Worm (Caenorhabditis elegans) whole organism, late embryonic: ENCODE data around the gene R05D3.9.

Experiments used
- C38D4.7 ChIP-seq: fragments of 200-800 bp; sonication (Bioruptor generic); optimal IDR thresholded peaks from 2 replicates; lab custom pipeline; 2018; ENCODE audit warnings: mild to moderate bottlenecking, missing genetic modification characterization, moderate library complexity, missing compliant biosample characterization
- F13H6.1 ChIP-seq: sonication (generic microtip); optimal IDR thresholded peaks from 2 replicates; lab custom pipeline; 2016; ENCODE audit warnings: missing genetic modification characterization, missing compliant biosample characterization
- K02D7.2 ChIP-seq: sonication (generic microtip); optimal IDR thresholded peaks from 2 replicates; lab custom pipeline; 2017; ENCODE audit warnings: mild to moderate bottlenecking, missing genetic modification characterization, missing compliant biosample characterization
- Y22D7AL.16 ChIP-seq: sonication (generic microtip); optimal IDR thresholded peaks from 2 replicates; lab custom pipeline; 2016; ENCODE audit warnings: missing genetic modification characterization, missing compliant biosample characterization
- ahr-1 ChIP-seq: sonication (generic microtip); optimal IDR thresholded peaks from 2 replicates; lab custom pipeline; 2016; ENCODE audit warnings: missing genetic modification characterization, missing compliant biosample characterization
- ama-1 ChIP-seq: fragments of 150-350 bp; optimal IDR thresholded peaks from 2 replicates; lab custom pipeline; 2014
- ceh-18 ChIP-seq: sonication (generic microtip); optimal IDR thresholded peaks from 2 replicates; lab custom pipeline; 2016; ENCODE audit warnings: missing genetic modification characterization, missing compliant biosample characterization
- ceh-19 ChIP-seq: fragments of 200-800 bp; sonication (Bioruptor generic); optimal IDR thresholded peaks from 2 replicates; lab custom pipeline; 2018; ENCODE audit warnings: mild to moderate bottlenecking, missing genetic modification characterization, missing compliant biosample characterization
- ceh-22 ChIP-seq: sonication (generic microtip); optimal IDR thresholded peaks from 2 replicates; lab custom pipeline; 2017; ENCODE audit warnings: missing biosample characterization, missing genetic modification characterization
- ceh-24 ChIP-seq: sonication (generic microtip); optimal IDR thresholded peaks from 2 replicates; lab custom pipeline; 2016; ENCODE audit warnings: mild to moderate bottlenecking, missing genetic modification characterization, missing compliant biosample characterization
- ceh-34 ChIP-seq: sonication (generic microtip); optimal IDR thresholded peaks from 2 replicates; lab custom pipeline; 2016; ENCODE audit warnings: mild to moderate bottlenecking, missing genetic modification characterization, missing compliant biosample characterization
- ceh-6 ChIP-seq: fragments of 200-800 bp; sonication (Bioruptor generic); optimal IDR thresholded peaks from 2 replicates; lab custom pipeline; 2018; ENCODE audit warnings: mild to moderate bottlenecking, missing genetic modification characterization, missing compliant biosample characterization
- ceh-9 ChIP-seq: sonication (generic microtip); optimal IDR thresholded peaks from 2 replicates; lab custom pipeline; 2016; ENCODE audit warnings: mild to moderate bottlenecking, missing genetic modification characterization, inconsistent platforms, missing compliant biosample characterization
- che-1 ChIP-seq: sonication (generic microtip); optimal IDR thresholded peaks from 2 replicates; lab custom pipeline; 2016; ENCODE audit warnings: mild to moderate bottlenecking, missing genetic modification characterization, missing compliant biosample characterization
- dmd-4 ChIP-seq: sonication (generic microtip); optimal IDR thresholded peaks from 2 replicates; lab custom pipeline; 2016; ENCODE audit warnings: borderline replicate concordance, missing genetic modification characterization, missing compliant biosample characterization
- elt-4 ChIP-seq: sonication (generic microtip); optimal IDR thresholded peaks from 2 replicates; lab custom pipeline; 2016; ENCODE audit warnings: missing genetic modification characterization, missing compliant biosample characterization
- eyg-1 ChIP-seq: sonication (generic microtip); optimal IDR thresholded peaks from 2 replicates; lab custom pipeline; 2016; ENCODE audit warnings: missing genotype, missing genetic modification characterization, missing compliant biosample characterization
- fax-1 ChIP-seq: sonication (generic microtip); optimal IDR thresholded peaks from 2 replicates; lab custom pipeline; 2016; ENCODE audit warnings: missing genotype, missing genetic modification characterization, missing compliant biosample characterization
- gmeb-2 ChIP-seq: sonication (generic microtip); optimal IDR thresholded peaks from 2 replicates; lab custom pipeline; 2016; ENCODE audit warnings: missing genetic modification characterization, inconsistent platforms, missing compliant biosample characterization
- hlh-15 ChIP-seq: sonication (generic microtip); optimal IDR thresholded peaks from 2 replicates; lab custom pipeline; 2016; ENCODE audit warnings: missing genetic modification characterization, missing compliant biosample characterization
- hlh-30 ChIP-seq: sonication (generic microtip); optimal IDR thresholded peaks from 2 replicates; lab custom pipeline; 2017; ENCODE audit warnings: antibody characterized with exemption, missing genetic modification characterization, missing compliant biosample characterization; ENCODE audit not compliant: insufficient read depth
- hlh-6 ChIP-seq: sonication (generic microtip); optimal IDR thresholded peaks from 2 replicates; lab custom pipeline; 2016; ENCODE audit warnings: missing genotype, missing genetic modification characterization, missing compliant biosample characterization
- hlh-8 ChIP-seq: sonication (generic microtip); optimal IDR thresholded peaks from 2 replicates; lab custom pipeline; 2016; ENCODE audit warnings: missing genotype, missing genetic modification characterization, missing compliant biosample characterization
- lim-6 ChIP-seq: sonication (generic microtip); optimal IDR thresholded peaks from 2 replicates; lab custom pipeline; 2016; ENCODE audit warnings: missing genetic modification characterization, missing compliant biosample characterization
- lin-11 ChIP-seq: fragments of 200-800 bp; sonication (Bioruptor generic); optimal IDR thresholded peaks from 2 replicates; lab custom pipeline; 2018; ENCODE audit warnings: mild to moderate bottlenecking, missing genetic modification characterization, missing compliant biosample characterization
- mec-3 ChIP-seq: sonication (generic microtip); optimal IDR thresholded peaks from 2 replicates; lab custom pipeline; 2016; ENCODE audit warnings: borderline replicate concordance, missing genetic modification characterization, missing compliant biosample characterization
- nhr-11 ChIP-seq: fragments of 150-350 bp; optimal IDR thresholded peaks from 2 replicates; lab custom pipeline; 2014; ENCODE audit warnings: missing biosample characterization, missing genetic modification characterization
- pag-3 ChIP-seq: sonication (generic microtip); optimal IDR thresholded peaks from 2 replicates; lab custom pipeline; 2016; ENCODE audit warnings: missing compliant biosample characterization, missing genetic modification characterization, borderline replicate concordance
- pax-1 ChIP-seq: fragments of 150-350 bp; optimal IDR thresholded peaks from 2 replicates; lab custom pipeline; 2014; ENCODE audit warnings: missing biosample characterization, missing genetic modification characterization
- pqm-1 ChIP-seq: sonication (generic microtip); optimal IDR thresholded peaks from 2 replicates; lab custom pipeline; 2016; ENCODE audit warnings: missing genetic modification characterization, missing compliant biosample characterization
- pros-1 ChIP-seq: fragments of 150-350 bp; optimal IDR thresholded peaks from 2 replicates; lab custom pipeline; 2014; ENCODE audit warnings: missing biosample characterization, missing genetic modification reagents, missing genetic modification characterization
- ref-2 ChIP-seq: sonication (generic microtip); optimal IDR thresholded peaks from 2 replicates; lab custom pipeline; 2016; ENCODE audit warnings: missing genetic modification characterization, missing compliant biosample characterization
- rnt-1 ChIP-seq: sonication (generic microtip); optimal IDR thresholded peaks from 2 replicates; lab custom pipeline; 2016; ENCODE audit warnings: missing genetic modification characterization, missing compliant biosample characterization
- sdc-2 ChIP-seq: sonication (generic microtip); optimal IDR thresholded peaks from 2 replicates; lab custom pipeline; 2016; ENCODE audit warnings: missing genotype, missing genetic modification characterization, missing compliant biosample characterization
- sox-2 ChIP-seq: fragments of 200-800 bp; sonication (Bioruptor generic); IDR thresholded peaks from 2 replicates; pipeline ENCODE4 v1.3.6; 2022; ENCODE audit warnings: missing genetic modification reagents, missing genetic modification characterization, missing compliant biosample characterization
- sox-4 ChIP-seq: sonication (generic microtip); optimal IDR thresholded peaks from 2 replicates; lab custom pipeline; 2017; ENCODE audit warnings: mild to moderate bottlenecking, missing genetic modification characterization, inconsistent platforms, missing compliant biosample characterization
- syd-9 ChIP-seq: sonication (generic microtip); optimal IDR thresholded peaks from 2 replicates; lab custom pipeline; 2016; ENCODE audit warnings: mild to moderate bottlenecking, missing genetic modification characterization, moderate library complexity, missing compliant biosample characterization
- tbx-7 ChIP-seq: sonication (generic microtip); optimal IDR thresholded peaks from 2 replicates; lab custom pipeline; 2016; ENCODE audit warnings: missing genotype, missing genetic modification characterization, missing compliant biosample characterization
- ttx-3 ChIP-seq: sonication (generic microtip); optimal IDR thresholded peaks from 2 replicates; lab custom pipeline; 2016; ENCODE audit warnings: missing genetic modification reagents, missing genetic modification characterization, missing compliant biosample characterization
- unc-42 ChIP-seq: sonication (generic microtip); optimal IDR thresholded peaks from 2 replicates; lab custom pipeline; 2016; ENCODE audit warnings: missing genotype, missing genetic modification characterization, missing compliant biosample characterization
- unc-55 ChIP-seq: sonication (generic microtip); optimal IDR thresholded peaks from 2 replicates; lab custom pipeline; 2017; ENCODE audit warnings: missing biosample characterization, missing genetic modification reagents, missing genetic modification characterization
- unc-86 ChIP-seq: sonication (generic microtip); optimal IDR thresholded peaks from 2 replicates; lab custom pipeline; 2016; ENCODE audit warnings: missing genetic modification characterization, missing compliant biosample characterization
- zip-5 ChIP-seq: sonication (generic microtip); optimal IDR thresholded peaks from 2 replicates; lab custom pipeline; 2016; ENCODE audit warnings: missing genetic modification characterization, missing compliant biosample characterization

The R05D3.9 gene

ce11 chrIII:8322645-8323213 lies 45.8 kb downstream of the R05D3.9 start, which contains the start of gene F10E9.1:
TSS of gene F10E9.1 (plus strand) at chrIII:8323163.
- no peak for TF ChIP-seq dmd-4 (tag; lab: Kevin White, UChicago)
- no peak for TF ChIP-seq ama-1 (lab: Kevin White, UChicago)
- no peak for TF ChIP-seq pax-1
- TF ChIP-seq K02D7.2 (tag; lab: Kevin White, UChicago), result no peak
- TF ChIP-seq che-1 (tag; lab: Kevin White, UChicago), result no peak

ce11 chrIII:8321225-8321624 lies 47.3 kb downstream of the R05D3.9 start:
- TF ChIP-seq tbx-7 (tag; lab: Kevin White, UChicago) (no peak), K02D7.2 (tag; lab: Kevin White, UChicago) (no peak), fax-1 (no peak), dmd-4 (tag; lab: Kevin White, UChicago) (no peak), ceh-18 (no peak), hlh-30 (tag; lab: Kevin White, UChicago) (no peak), ceh-19 (GFP tag; lab: Kevin White, UChicago) (no peak), rnt-1 (tag; lab: Kevin White, UChicago) (no peak), zip-5 (tag; lab: Kevin White, UChicago) (no peak)

ce11 chrIII:8320183-8320582 lies 48.3 kb downstream of the R05D3.9 start, which contains the start of gene F10E9.10:
TSS of gene F10E9.10 (minus strand) at chrIII:8320283.
- TF ChIP-seq ceh-9 (tag; lab: Kevin White, UChicago) (no peak), Y22D7AL.16 (tag; lab: Kevin White, UChicago) (no peak), gmeb-2 (tag; lab: Kevin White, UChicago) (no peak), ahr-1 (tag; lab: Kevin White, UChicago) (no peak), che-1 (tag; lab: Kevin White, UChicago) (no peak), F13H6.1 (tag; lab: Kevin White, UChicago) (no peak), sox-2 (GFP tag; lab: Robert Waterston, UW) (no peak), ref-2 (tag; lab: Kevin White, UChicago) (no peak), hlh-6 (tag; lab: Kevin White, UChicago) (no peak), syd-9 (no peak), sdc-2 (tag; lab: Kevin White, UChicago) (no peak), lin-11 (no peak), pros-1 (tag; lab: Kevin White, UChicago) (no peak), rnt-1 (tag; lab: Kevin White, UChicago) (no peak), unc-42 (tag; lab: Kevin White, UChicago) (no peak), ttx-3 (tag; lab: Kevin White, UChicago) (no peak)

- TF ChIP-seq ceh-22 (tag; lab: Kevin White, UChicago), result no peak
- TF ChIP-seq ceh-18, result peak; percentile 50
- peak; percentile 27 for TF ChIP-seq pax-1
- TF ChIP-seq fax-1, result peak; percentile 62
- peak; percentile 8 for TF ChIP-seq ceh-6
- TF ChIP-seq pag-3 (tag; lab: Kevin White, UChicago), result no peak
- TF ChIP-seq C38D4.7 (GFP tag; lab: Kevin White, UChicago), result no peak
- peak; percentile 84 for TF ChIP-seq rnt-1 (tag; lab: Kevin White, UChicago)
- peak; percentile 48 for TF ChIP-seq pqm-1 (tag; lab: Kevin White, UChicago)
- no peak for TF ChIP-seq ceh-24 (tag; lab: Kevin White, UChicago)
- TF ChIP-seq hlh-8 (tag; lab: Kevin White, UChicago), result peak; percentile 86
- TF ChIP-seq nhr-11 (tag; lab: Kevin White, UChicago), result no peak
- peak; percentile 69 for TF ChIP-seq unc-42 (tag; lab: Kevin White, UChicago)
- no peak for TF ChIP-seq syd-9
- TF ChIP-seq ceh-34 (tag; lab: Kevin White, UChicago), result peak; percentile 73
- TF ChIP-seq lim-6, result peak; percentile 79
- TF ChIP-seq eyg-1 (tag; lab: Kevin White, UChicago), result peak; percentile 16
- peak; percentile 13 for TF ChIP-seq hlh-30 (tag; lab: Kevin White, UChicago)
- peak; percentile 45 for TF ChIP-seq unc-86
- peak; percentile 43 for TF ChIP-seq ttx-3 (tag; lab: Kevin White, UChicago)
- no peak for TF ChIP-seq hlh-15 (tag; lab: Kevin White, UChicago)
- no peak for TF ChIP-seq sox-2 (GFP tag; lab: Robert Waterston, UW)
- TF ChIP-seq ama-1 (lab: Kevin White, UChicago), result no peak
- TF ChIP-seq che-1 (tag; lab: Kevin White, UChicago), result no peak
- TF ChIP-seq sox-4, result no peak
- TF ChIP-seq zip-5 (tag; lab: Kevin White, UChicago), result peak; percentile 86
- TF ChIP-seq lin-11, result no peak
- TF ChIP-seq F13H6.1 (tag; lab: Kevin White, UChicago), result peak; percentile 79
- no peak for TF ChIP-seq K02D7.2 (tag; lab: Kevin White, UChicago)
- TF ChIP-seq hlh-6 (tag; lab: Kevin White, UChicago), result peak; percentile 34
- peak; percentile 76 for TF ChIP-seq mec-3
- TF ChIP-seq unc-55 (GFP tag; lab: Kevin White, UChicago), result no peak
- peak; percentile 73 for TF ChIP-seq dmd-4 (tag; lab: Kevin White, UChicago)
- no peak for TF ChIP-seq elt-4 (tag; lab: Kevin White, UChicago)
Observed at ce11 chrIII:8319100-8319499, 49.4 kb downstream of the R05D3.9 start, which contains the start of gene F10E9.11. TSS of gene F10E9.11 (minus strand) at chrIII:8319260.
